Fruit fly (Drosophila melanogaster) whole organism, embryonic: Measurements from ENCODE around the gene CG1092.

Experiments used
- Bgb ChIP-seq: fragments of 200-800 bp; sonication (Bioruptor generic); IDR thresholded peaks from 2 replicates; pipeline ENCODE4 v1.3.6; 2022; ENCODE audit warnings: missing biosample characterization, missing genetic modification characterization; ENCODE audit not compliant: partially characterized antibody
- CG10267 ChIP-seq: fragments of 200-800 bp; sonication (Bioruptor generic); optimal IDR thresholded peaks from 2 replicates; lab custom pipeline; 2018; ENCODE audit warnings: missing biosample characterization, mild to moderate bottlenecking, missing genetic modification characterization, moderate library complexity
- CG10321 ChIP-seq: fragments of 200-800 bp; sonication (Bioruptor generic); IDR thresholded peaks from 2 replicates; pipeline ENCODE4 v1.3.6; 2022; ENCODE audit warnings: missing biosample characterization, missing genetic modification characterization
- CG11695 ChIP-seq: fragments of 200-800 bp; sonication (Bioruptor generic); IDR thresholded peaks from 3 replicates; pipeline ENCODE4 v1.3.6; 2022; ENCODE audit warnings: missing biosample characterization, missing genetic modification characterization
- CG11696 ChIP-seq: fragments of 200-800 bp; sonication (Bioruptor generic); IDR thresholded peaks from 2 replicates; pipeline ENCODE4 v1.3.6; 2022; ENCODE audit warnings: missing biosample characterization, missing genetic modification characterization
- CG12155 ChIP-seq: fragments of 200-800 bp; sonication (Bioruptor generic); optimal IDR thresholded peaks from 3 replicates; lab custom pipeline; 2016; ENCODE audit warnings: missing biosample characterization, missing genetic modification characterization
- CG1233 ChIP-seq: fragments of 200-800 bp; sonication (Bioruptor generic); optimal IDR thresholded peaks from 4 replicates; lab custom pipeline; 2018; ENCODE audit warnings: missing biosample characterization, mild to moderate bottlenecking, missing genetic modification characterization
- CG13894 ChIP-seq: fragments of 200-800 bp; sonication (Bioruptor generic); optimal IDR thresholded peaks from 3 replicates; lab custom pipeline; 2018; ENCODE audit warnings: missing biosample characterization, mild to moderate bottlenecking, missing genetic modification characterization, moderate library complexity
- CG14014 ChIP-seq: fragments of 200-800 bp; sonication (Bioruptor generic); IDR thresholded peaks from 2 replicates; pipeline ENCODE4 v1.3.6; 2022; ENCODE audit warnings: missing biosample characterization, missing genetic modification characterization
- CG14050 ChIP-seq: fragments of 200-800 bp; sonication (Bioruptor generic); IDR thresholded peaks from 3 replicates; pipeline ENCODE4 v1.3.6; 2022; ENCODE audit warnings: missing biosample characterization, missing genetic modification characterization
- CG14860 ChIP-seq: fragments of 200-800 bp; sonication (Bioruptor generic); IDR thresholded peaks from 3 replicates; pipeline ENCODE4 v1.3.6; 2022; ENCODE audit warnings: missing biosample characterization, missing genetic modification characterization; ENCODE audit not compliant: partially characterized antibody
- CG15011 ChIP-seq: fragments of 200-800 bp; sonication (Bioruptor generic); optimal IDR thresholded peaks from 3 replicates; lab custom pipeline; 2018; ENCODE audit warnings: missing biosample characterization, mild to moderate bottlenecking, missing genetic modification characterization
- CG15269 ChIP-seq: fragments of 200-800 bp; sonication (Bioruptor generic); optimal IDR thresholded peaks from 2 replicates; lab custom pipeline; 2018; ENCODE audit warnings: missing biosample characterization, mild to moderate bottlenecking, missing genetic modification characterization, moderate library complexity
- CG17361 ChIP-seq: fragments of 200-800 bp; sonication (Bioruptor generic); IDR thresholded peaks from 3 replicates; pipeline ENCODE4 v1.3.6; 2022; ENCODE audit warnings: missing biosample characterization, missing genetic modification characterization
- CG31441 ChIP-seq: fragments of 200-800 bp; sonication (Bioruptor generic); IDR thresholded peaks from 2 replicates; pipeline ENCODE4 v1.3.6; 2022; ENCODE audit warnings: missing biosample characterization, missing genetic modification characterization
- CG3281 ChIP-seq: fragments of 200-800 bp; sonication (Bioruptor generic); optimal IDR thresholded peaks from 3 replicates; lab custom pipeline; 2017; ENCODE audit warnings: missing biosample characterization, mild to moderate bottlenecking, missing genetic modification characterization
- CG34422 ChIP-seq: fragments of 200-800 bp; sonication (Bioruptor generic); IDR thresholded peaks from 3 replicates; pipeline ENCODE4 v1.3.6; 2022; ENCODE audit warnings: missing biosample characterization, missing genetic modification characterization
- CG6254 ChIP-seq: fragments of 200-800 bp; sonication (Bioruptor generic); optimal IDR thresholded peaks from 3 replicates; lab custom pipeline; 2017; ENCODE audit warnings: mild to moderate bottlenecking, missing biosample characterization, missing genetic modification reagents, missing genetic modification characterization
- CG6654 ChIP-seq: fragments of 200-800 bp; sonication (Bioruptor generic); optimal IDR thresholded peaks from 2 replicates; lab custom pipeline; 2017; ENCODE audit warnings: missing biosample characterization, mild to moderate bottlenecking, missing genetic modification characterization
- CG7372 ChIP-seq: fragments of 200-800 bp; sonication (Bioruptor generic); IDR thresholded peaks from 2 replicates; pipeline ENCODE4 v1.3.6; 2022; ENCODE audit warnings: missing biosample characterization, missing genetic modification characterization
- CG7556 ChIP-seq: fragments of 200-800 bp; sonication (Bioruptor generic); optimal IDR thresholded peaks from 2 replicates; lab custom pipeline; 2017; ENCODE audit warnings: missing biosample characterization, mild to moderate bottlenecking, missing genetic modification characterization
- CG7839 ChIP-seq: fragments of 200-800 bp; sonication (Bioruptor generic); optimal IDR thresholded peaks from 3 replicates; lab custom pipeline; 2018; ENCODE audit warnings: missing biosample characterization, mild to moderate bottlenecking, missing genetic modification characterization, moderate library complexity
- CG7987 ChIP-seq: fragments of 200-800 bp; sonication (Bioruptor generic); optimal IDR thresholded peaks from 2 replicates; lab custom pipeline; 2018; ENCODE audit warnings: missing biosample characterization, mild to moderate bottlenecking, missing genetic modification characterization, moderate library complexity
- CoRest ChIP-seq: fragments of 200-800 bp; sonication (Bioruptor generic); optimal IDR thresholded peaks from 3 replicates; lab custom pipeline; 2018; ENCODE audit warnings: missing biosample characterization, mild to moderate bottlenecking, missing genetic modification characterization, moderate library complexity
- Dip2 ChIP-seq: fragments of 200-800 bp; sonication (Bioruptor generic); IDR thresholded peaks from 2 replicates; pipeline ENCODE4 v1.3.6; 2022; ENCODE audit warnings: missing biosample characterization, missing genetic modification characterization
- Dref ChIP-seq: fragments of 200-800 bp; sonication (Bioruptor generic); IDR thresholded peaks from 2 replicates; pipeline ENCODE4 v1.3.6; 2022; ENCODE audit warnings: missing biosample characterization, missing genetic modification characterization
- Elba2 ChIP-seq: fragments of 200-800 bp; sonication (Bioruptor generic); optimal IDR thresholded peaks from 3 replicates; lab custom pipeline; 2016; ENCODE audit warnings: missing biosample characterization, missing genetic modification characterization
- Fer1 ChIP-seq: fragments of 200-800 bp; sonication (Bioruptor generic); optimal IDR thresholded peaks from 2 replicates; lab custom pipeline; 2017; ENCODE audit warnings: missing biosample characterization, mild to moderate bottlenecking, missing genetic modification characterization
- Hey ChIP-seq: fragments of 200-800 bp; sonication (Bioruptor generic); optimal IDR thresholded peaks from 3 replicates; lab custom pipeline; 2018; ENCODE audit warnings: missing biosample characterization, mild to moderate bottlenecking, missing genetic modification characterization
- Hr51 ChIP-seq, 2 experiments: fragments of 200-800 bp; sonication (Bioruptor generic); optimal IDR thresholded peaks; 2 replicates in 1 of 2; 3 replicates in 1 of 2; lab custom pipeline; 2016 to 2018; ENCODE audit warnings: missing biosample characterization in 2 of 2, missing genetic modification characterization in 2 of 2, mild to moderate bottlenecking in 1 of 2, moderate library complexity in 1 of 2
- Hr78 ChIP-seq, 2 experiments: fragments of 200-800 bp in 1 of 2; fragments of >200 bp in 1 of 2; sonication (Bioruptor generic) in 1 of 2; optimal IDR thresholded peaks; 2 replicates each; lab custom pipeline; 2017 to 2019; ENCODE audit warnings: missing biosample characterization in 2 of 2, missing genetic modification characterization in 2 of 2, mild to moderate bottlenecking in 1 of 2, moderate library complexity in 1 of 2
- NC2β ChIP-seq: fragments of 200-800 bp; sonication (Bioruptor generic); optimal IDR thresholded peaks from 2 replicates; lab custom pipeline; 2016; ENCODE audit warnings: missing biosample characterization, missing genetic modification characterization
- Ptx1 ChIP-seq: fragments of 200-800 bp; sonication (Bioruptor generic); IDR thresholded peaks from 2 replicates; pipeline ENCODE4 v1.3.6; 2022; ENCODE audit warnings: missing biosample characterization, missing genetic modification characterization
- Rx ChIP-seq: fragments of 200-800 bp; sonication (Bioruptor generic); IDR thresholded peaks from 2 replicates; pipeline ENCODE4 v1.3.6; 2022; ENCODE audit warnings: missing biosample characterization, missing genetic modification characterization
- TFAM ChIP-seq: fragments of 200-800 bp; sonication (Bioruptor generic); optimal IDR thresholded peaks from 2 replicates; lab custom pipeline; 2017; ENCODE audit warnings: missing biosample characterization, missing genetic modification characterization, inconsistent platforms
- Xrp1 ChIP-seq: fragments of 200-800 bp; sonication (Bioruptor generic); IDR thresholded peaks from 2 replicates; pipeline ENCODE4 v1.3.6; 2022; ENCODE audit warnings: missing biosample characterization, missing genetic modification characterization
- cad ChIP-seq: fragments of >200 bp; optimal IDR thresholded peaks from 2 replicates; lab custom pipeline; 2017; ENCODE audit warnings: missing biosample characterization, missing genetic modification characterization
- corto ChIP-seq: fragments of 200-800 bp; sonication (Bioruptor generic); optimal IDR thresholded peaks from 2 replicates; lab custom pipeline; 2016; ENCODE audit warnings: missing biosample characterization, mild to moderate bottlenecking, missing genetic modification characterization, moderate library complexity
- dmrt99B ChIP-seq: fragments of 200-800 bp; sonication (Bioruptor generic); optimal IDR thresholded peaks from 2 replicates; lab custom pipeline; 2018; ENCODE audit warnings: missing biosample characterization, mild to moderate bottlenecking, missing genetic modification characterization, moderate library complexity
- hb ChIP-seq: fragments of 200-800 bp; sonication (Bioruptor generic); IDR thresholded peaks from 3 replicates; pipeline ENCODE4 v1.3.6; 2022; ENCODE audit warnings: missing biosample characterization, missing genetic modification characterization; ENCODE audit not compliant: partially characterized antibody
- kah ChIP-seq: fragments of 200-800 bp; sonication (Bioruptor generic); optimal IDR thresholded peaks from 2 replicates; lab custom pipeline; 2018; ENCODE audit warnings: missing biosample characterization, mild to moderate bottlenecking, missing genetic modification characterization
- maf-S ChIP-seq: fragments of 200-800 bp; sonication (Bioruptor generic); optimal IDR thresholded peaks from 2 replicates; lab custom pipeline; 2016; ENCODE audit warnings: missing biosample characterization, missing genetic modification characterization
- nmo ChIP-seq: fragments of 200-800 bp; sonication (Bioruptor generic); optimal IDR thresholded peaks from 2 replicates; lab custom pipeline; 2018; ENCODE audit warnings: missing biosample characterization, mild to moderate bottlenecking, missing genetic modification characterization, moderate library complexity
- onecut ChIP-seq: fragments of 200-800 bp; sonication (Bioruptor generic); IDR thresholded peaks from 2 replicates; pipeline ENCODE4 v1.3.6; 2022; ENCODE audit warnings: missing biosample characterization, missing genetic modification characterization
- pan ChIP-seq, 4 experiments: fragments of >200 bp in 3 of 4; fragments of 200-800 bp in 1 of 4; sonication (Bioruptor generic) in 1 of 4; optimal IDR thresholded peaks in 3 of 4; IDR thresholded peaks in 1 of 4; 2 replicates each; pipeline versions ENCODE4 v1.3.6 to Lab custom; 2017 to 2022; ENCODE audit warnings: missing biosample characterization in 2 of 4, missing genetic modification characterization in 2 of 4, mixed read lengths in 1 of 4
- pho ChIP-seq: fragments of 200-800 bp; sonication (Bioruptor generic); optimal IDR thresholded peaks from 2 replicates; lab custom pipeline; 2016; ENCODE audit warnings: missing biosample characterization, missing genetic modification characterization
- sim ChIP-seq: fragments of 200-800 bp; sonication (Bioruptor generic); IDR thresholded peaks from 2 replicates; pipeline ENCODE4 v1.3.6; 2022; ENCODE audit warnings: missing biosample characterization, missing genetic modification characterization
- usp ChIP-seq: fragments of >200 bp; optimal IDR thresholded peaks from 2 replicates; lab custom pipeline; 2017; ENCODE audit warnings: missing biosample characterization, missing genetic modification characterization

The CG1092 gene

DNA sequence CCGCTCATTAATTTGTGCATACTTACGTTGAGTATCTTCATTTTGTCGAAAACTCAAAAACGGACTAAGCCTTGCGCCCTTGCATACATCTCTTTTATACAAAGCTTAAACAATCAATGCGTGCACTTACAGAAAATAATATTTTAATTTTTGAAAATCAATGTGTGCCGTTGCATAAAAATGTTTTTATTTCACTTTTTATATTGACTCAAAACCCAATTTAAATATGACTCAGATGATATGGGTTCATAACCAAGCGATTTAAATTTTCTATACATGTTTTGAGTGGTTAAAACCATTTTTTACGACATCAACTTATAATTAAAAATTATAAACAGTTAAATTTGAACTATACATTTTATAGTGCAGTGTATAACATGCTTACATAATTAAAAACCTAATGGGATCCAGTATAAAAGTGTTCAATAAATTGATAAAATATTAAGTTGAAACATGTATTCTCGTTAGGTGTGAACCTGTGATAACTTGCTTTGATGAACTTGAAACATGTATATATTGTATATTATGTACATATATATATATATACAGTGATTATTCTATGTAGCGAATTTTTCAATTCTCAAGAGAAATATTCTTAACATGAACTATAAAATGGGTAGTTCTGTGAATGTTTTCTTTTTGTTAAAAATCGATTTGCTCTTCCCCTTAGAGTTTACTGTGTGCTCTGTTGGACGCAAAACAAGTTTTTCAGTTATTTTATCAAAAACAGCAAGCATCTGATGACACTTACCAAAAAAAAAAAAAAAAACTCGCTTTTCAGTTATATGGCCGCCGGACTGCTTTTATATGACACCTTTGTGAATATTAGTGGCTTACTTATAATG, 23.3 kb upstream of the CG1092 start, which contains the start of gene CG34305 (continued):
- TF ChIP-seq CG11695 (GFP tag; lab: Robert Waterston, UW) = peak; percentile 40; the same call in 1 of the 3 replicates
- TF ChIP-seq CG17361 (GFP tag; lab: Robert Waterston, UW) = peak; percentile 52; the same call in 2 of the 3 replicates
- no peak for TF ChIP-seq maf-S
- TF ChIP-seq CG3281 = peak; percentile 38
- TF ChIP-seq CG14860 (GFP tag; lab: Robert Waterston, UW) = no peak
- no peak for TF ChIP-seq CG6654 (GFP tag; lab: Kevin White, UChicago)
- TF ChIP-seq CG7556 = peak; percentile 8
- no peak for TF ChIP-seq CG7987 (GFP tag; lab: Kevin White, UChicago)
- TF ChIP-seq NC2β (GFP tag; lab: Kevin White, UChicago) = no peak
- TF ChIP-seq Hr78 (GFP tag; optimal IDR thresholded peaks at IDR 0.05; lab: Kevin White, UChicago) = no peak
- no peak for TF ChIP-seq CG34422 (GFP tag; lab: Robert Waterston, UW)
- TF ChIP-seq Dref (GFP tag; lab: Robert Waterston, UW) = no peak
- no peak for TF ChIP-seq Rx (GFP tag; lab: Robert Waterston, UW)
- peak; percentile 43 for TF ChIP-seq dmrt99B (tag; lab: Kevin White, UChicago)
- TF ChIP-seq Bgb = no peak
- no peak for TF ChIP-seq Hey (tag; lab: Kevin White, UChicago)
- no peak for TF ChIP-seq pan (optimal IDR thresholded peaks at IDR 0.05; lab: Kevin White, UChicago)
- peak in 1 of 2 experiments; percentile 28 for TF ChIP-seq pan (GFP tag; optimal IDR thresholded peaks at IDR 0.05 in 1 of 2, IDR thresholded peaks at IDR 0.05 in 1 of 2)
- TF ChIP-seq Hr51 (GFP tag; optimal IDR thresholded peaks at IDR 0.05; lab: Kevin White, UChicago) = peak in 1 of 2 experiments; percentile 43
- TF ChIP-seq CG15269 (tag; lab: Kevin White, UChicago) = peak; percentile 33
- TF ChIP-seq CG7372 (GFP tag; lab: Robert Waterston, UW) = no peak
- no peak for TF ChIP-seq Xrp1 (GFP tag; lab: Robert Waterston, UW)
- TF ChIP-seq cad (GFP tag; lab: Kevin White, UChicago) = no peak
- peak; percentile 25; the same call in 1 of the 2 replicates for TF ChIP-seq Ptx1
- TF ChIP-seq CG7839 = peak; percentile 32
- no peak for TF ChIP-seq kah
- TF ChIP-seq CG6254 = no peak
- peak; percentile 19 for TF ChIP-seq Fer1 (GFP tag; lab: Kevin White, UChicago)
- no peak for TF ChIP-seq corto
- peak; percentile 17 for TF ChIP-seq CoRest (tag; lab: Kevin White, UChicago)
- no peak for TF ChIP-seq CG15011 (GFP tag; lab: Kevin White, UChicago)
- TF ChIP-seq CG1233 (GFP tag; lab: Kevin White, UChicago) = peak; percentile 20
- TF ChIP-seq CG13894 (tag; lab: Kevin White, UChicago) = no peak
- no peak for TF ChIP-seq hb
- no peak; the same call in 1 of the 2 replicates for TF ChIP-seq CG31441 (GFP tag; lab: Robert Waterston, UW)
- TF ChIP-seq CG14014 (GFP tag; lab: Robert Waterston, UW) = no peak
- no peak for TF ChIP-seq CG12155 (GFP tag; lab: Kevin White, UChicago)
- TF ChIP-seq CG14050 (GFP tag; lab: Robert Waterston, UW) = no peak
- TF ChIP-seq CG11696 = no peak
- no peak for TF ChIP-seq pho
- no peak for TF ChIP-seq sim
- no peak for TF ChIP-seq TFAM (GFP tag; lab: Kevin White, UChicago)
- peak; percentile 89 for TF ChIP-seq onecut (GFP tag; lab: Robert Waterston, UW)
- no peak for TF ChIP-seq Dip2 (GFP tag; lab: Robert Waterston, UW)
- TF ChIP-seq CG10267 (tag; lab: Kevin White, UChicago) = no peak
- no peak for TF ChIP-seq Elba2
- no peak for TF ChIP-seq usp
- peak; percentile 6 for TF ChIP-seq nmo (GFP tag; lab: Kevin White, UChicago)
- no peak for TF ChIP-seq CG10321 (GFP tag; lab: Robert Waterston, UW)
